Worm (Caenorhabditis elegans) whole organism, L3 larva: ENCODE measurements around the gene osm-12.

Source experiments
- ZK546.5 ChIP-seq: sonication (generic microtip); optimal IDR thresholded peaks from 2 replicates; lab custom pipeline; 2017; ENCODE audit warnings: missing biosample characterization, missing genetic modification characterization
- aly-2 ChIP-seq: fragments of 150-350 bp; optimal IDR thresholded peaks from 2 replicates; lab custom pipeline; 2014; ENCODE audit warnings: missing biosample characterization, missing genetic modification characterization
- ama-1 ChIP-seq: fragments of 150-350 bp; optimal IDR thresholded peaks from 2 replicates; lab custom pipeline; 2018
- ceh-16 ChIP-seq: sonication (generic microtip); optimal IDR thresholded peaks from 2 replicates; lab custom pipeline; 2017; ENCODE audit warnings: missing biosample characterization, missing genetic modification characterization
- ceh-28 ChIP-seq: fragments of 150-350 bp; optimal IDR thresholded peaks from 2 replicates; lab custom pipeline; 2014; ENCODE audit warnings: missing biosample characterization, missing genetic modification reagents, missing genetic modification characterization
- ceh-82 ChIP-seq: fragments of 150-350 bp; optimal IDR thresholded peaks from 2 replicates; lab custom pipeline; 2014; ENCODE audit warnings: missing biosample characterization, missing genetic modification characterization
- egl-5 ChIP-seq: fragments of 150-350 bp; optimal IDR thresholded peaks from 2 replicates; lab custom pipeline; 2017; ENCODE audit warnings: missing biosample characterization, missing genetic modification reagents, missing genetic modification characterization, inconsistent platforms
- elt-2 ChIP-seq: sonication (generic microtip); optimal IDR thresholded peaks from 2 replicates; lab custom pipeline; 2016; ENCODE audit warnings: missing genetic modification reagents, mild to moderate bottlenecking, missing genetic modification characterization, missing compliant biosample characterization
- elt-3 ChIP-seq, 3 experiments: fragments of 150-350 bp in 1 of 3; sonication (generic microtip) in 2 of 3; optimal IDR thresholded peaks; 2 replicates in 2 of 3; 4 replicates in 1 of 3; lab custom pipeline; 2014 to 2017; ENCODE audit warnings: missing biosample characterization in 3 of 3, missing genetic modification characterization in 3 of 3
- fkh-2 ChIP-seq: fragments of 150-350 bp; optimal IDR thresholded peaks from 2 replicates; lab custom pipeline; 2014; ENCODE audit warnings: missing biosample characterization, missing genetic modification reagents, missing genetic modification characterization
- fos-1 ChIP-seq: fragments of 150-350 bp; optimal IDR thresholded peaks from 2 replicates; lab custom pipeline; 2014; ENCODE audit warnings: missing biosample characterization, missing genetic modification characterization
- hmg-11 ChIP-seq: sonication (generic microtip); optimal IDR thresholded peaks from 2 replicates; lab custom pipeline; 2016; ENCODE audit warnings: missing genetic modification characterization, missing compliant biosample characterization
- jun-1 ChIP-seq: fragments of 150-350 bp; optimal IDR thresholded peaks from 2 replicates; lab custom pipeline; 2014; ENCODE audit warnings: missing biosample characterization, missing genetic modification reagents, missing genetic modification characterization
- lin-15B ChIP-seq: fragments of 150-350 bp; optimal IDR thresholded peaks from 2 replicates; lab custom pipeline; 2014; ENCODE audit warnings: missing biosample characterization, missing genetic modification characterization
- lsy-12 ChIP-seq: sonication (generic microtip); optimal IDR thresholded peaks from 2 replicates; lab custom pipeline; 2016; ENCODE audit warnings: mild to moderate bottlenecking, missing genetic modification characterization, missing compliant biosample characterization
- mdl-1 ChIP-seq: fragments of 150-350 bp; optimal IDR thresholded peaks from 2 replicates; lab custom pipeline; 2014; ENCODE audit warnings: missing biosample characterization, missing genetic modification characterization
- nfya-1 ChIP-seq: sonication (generic microtip); optimal IDR thresholded peaks from 2 replicates; lab custom pipeline; 2017; ENCODE audit warnings: missing genetic modification characterization, mild to moderate bottlenecking, missing compliant biosample characterization, antibody characterized with exemption, moderate library complexity; ENCODE audit not compliant: insufficient read depth
- nhr-12 ChIP-seq: fragments of 150-350 bp; optimal IDR thresholded peaks from 2 replicates; lab custom pipeline; 2014; ENCODE audit warnings: missing biosample characterization, missing genetic modification characterization
- nhr-23 ChIP-seq: fragments of 150-350 bp; optimal IDR thresholded peaks from 2 replicates; lab custom pipeline; 2014; ENCODE audit warnings: missing biosample characterization, missing genetic modification reagents, missing genetic modification characterization
- nhr-237 ChIP-seq: fragments of 150-350 bp; optimal IDR thresholded peaks from 2 replicates; lab custom pipeline; 2014; ENCODE audit warnings: missing biosample characterization, missing genetic modification characterization
- nhr-28 ChIP-seq: fragments of 150-350 bp; optimal IDR thresholded peaks from 2 replicates; lab custom pipeline; 2014; ENCODE audit warnings: missing biosample characterization, missing genetic modification characterization
- nhr-43 ChIP-seq: sonication (generic microtip); optimal IDR thresholded peaks from 2 replicates; lab custom pipeline; 2016; ENCODE audit warnings: mild to moderate bottlenecking, missing genetic modification characterization, missing compliant biosample characterization; ENCODE audit not compliant: poor library complexity, severe bottlenecking
- nhr-67 ChIP-seq: fragments of 150-350 bp; optimal IDR thresholded peaks from 2 replicates; lab custom pipeline; 2014; ENCODE audit warnings: missing biosample characterization, missing genetic modification characterization
- nhr-76 ChIP-seq: fragments of 150-350 bp; sonication (generic microtip); optimal IDR thresholded peaks from 5 replicates; lab custom pipeline; 2014; ENCODE audit warnings: missing biosample characterization, missing genetic modification characterization
- pha-4 ChIP-seq: fragments of 150-350 bp; optimal IDR thresholded peaks from 2 replicates; lab custom pipeline; 2014; ENCODE audit warnings: missing biosample characterization, missing genetic modification reagents, missing genetic modification characterization
- sea-2 ChIP-seq: fragments of 150-350 bp; sonication (generic microtip); optimal IDR thresholded peaks from 4 replicates; lab custom pipeline; 2014; ENCODE audit warnings: missing biosample characterization, missing genetic modification reagents, missing genetic modification characterization
- snpc-4 ChIP-seq: fragments of 150-350 bp; optimal IDR thresholded peaks from 2 replicates; lab custom pipeline; 2014; ENCODE audit warnings: missing biosample characterization, missing genetic modification characterization
- tbx-2 ChIP-seq: sonication (generic microtip); optimal IDR thresholded peaks from 2 replicates; lab custom pipeline; 2016; ENCODE audit warnings: mild to moderate bottlenecking, missing genetic modification characterization, missing compliant biosample characterization
- unc-39 ChIP-seq: sonication (generic microtip); optimal IDR thresholded peaks from 4 replicates; lab custom pipeline; 2017; ENCODE audit warnings: missing biosample characterization, missing genetic modification characterization
- unc-62 ChIP-seq: fragments of 150-350 bp; sonication (generic microtip); optimal IDR thresholded peaks from 4 replicates; lab custom pipeline; 2014; ENCODE audit warnings: missing biosample characterization, missing genetic modification reagents, missing genetic modification characterization
- ztf-11 ChIP-seq: fragments of 150-350 bp; optimal IDR thresholded peaks from 2 replicates; lab custom pipeline; 2014; ENCODE audit warnings: missing biosample characterization, missing genetic modification characterization

Gene osm-12

DNA sequence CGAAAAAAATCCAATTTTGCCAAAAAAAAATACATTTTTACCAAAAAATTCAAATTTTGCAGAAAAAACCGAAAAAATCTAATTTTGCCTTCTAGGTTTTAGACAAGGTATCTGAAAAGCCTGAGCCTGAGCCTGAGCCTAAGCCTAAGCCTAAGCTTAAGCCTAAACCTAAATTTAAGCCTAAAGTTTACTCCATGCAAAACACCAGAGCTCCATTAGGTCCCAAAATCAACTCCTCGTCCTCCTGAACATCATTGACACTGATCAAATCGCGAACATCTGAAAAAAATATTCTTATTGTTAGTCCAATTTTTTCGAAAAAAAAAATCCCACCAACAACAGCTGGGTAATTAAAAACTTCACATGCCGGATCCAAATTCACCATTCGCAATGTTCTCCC is 15.7 kb upstream of the osm-12 start:
- no peak for TF ChIP-seq egl-5
- no peak for TF ChIP-seq nhr-76
- no peak for TF ChIP-seq unc-62 (GFP tag; lab: Kevin White, UChicago)
- no peak for TF ChIP-seq jun-1 (tag; lab: Kevin White, UChicago)
- no peak for TF ChIP-seq fkh-2 (tag; lab: Kevin White, UChicago)
- no peak for TF ChIP-seq elt-2 (tag; lab: Kevin White, UChicago)
- no peak for TF ChIP-seq ceh-82 (tag; lab: Kevin White, UChicago)

DNA sequence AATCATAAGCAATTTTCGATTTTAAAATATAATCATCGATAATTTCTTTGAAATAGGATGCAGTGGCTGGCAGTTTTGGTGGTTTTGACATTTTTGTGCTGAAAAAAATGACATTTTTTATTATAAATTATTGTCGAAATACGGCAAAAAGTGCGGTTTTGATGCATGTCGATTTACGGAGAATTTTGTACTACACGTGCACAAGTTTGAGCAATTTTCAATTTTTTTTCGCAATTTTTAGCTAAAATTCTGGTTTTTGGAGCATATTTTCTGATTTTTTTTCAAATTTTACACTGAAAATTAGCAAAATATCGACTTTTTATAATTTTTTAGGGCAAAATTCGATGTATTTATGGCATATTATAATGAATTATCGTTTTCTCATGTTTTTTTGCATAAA is 13.3 kb upstream of the osm-12 start, which contains the start of gene Y75B8A.13:
Y75B8A.13 (minus strand) TSS at position 101 of the 400 bp plus-strand sequence.
- TF ChIP-seq ama-1 (lab: Kevin White, UChicago) (no peak), ceh-16 (tag; lab: Kevin White, UChicago) (no peak), ztf-11 (tag; lab: Kevin White, UChicago) (no peak), jun-1 (tag; lab: Kevin White, UChicago) (no peak), lin-15B (tag; lab: Kevin White, UChicago) (no peak), unc-39 (tag; lab: Kevin White, UChicago) (no peak), snpc-4 (tag; lab: Kevin White, UChicago) (no peak)

ce11 chrIII:12207574-12207973 is 5.2 kb upstream of the osm-12 start:
- TF ChIP-seq nhr-67 (tag; lab: Kevin White, UChicago) (no peak), ceh-16 (tag; lab: Kevin White, UChicago) (no peak), lin-15B (tag; lab: Kevin White, UChicago) (no peak)

DNA sequence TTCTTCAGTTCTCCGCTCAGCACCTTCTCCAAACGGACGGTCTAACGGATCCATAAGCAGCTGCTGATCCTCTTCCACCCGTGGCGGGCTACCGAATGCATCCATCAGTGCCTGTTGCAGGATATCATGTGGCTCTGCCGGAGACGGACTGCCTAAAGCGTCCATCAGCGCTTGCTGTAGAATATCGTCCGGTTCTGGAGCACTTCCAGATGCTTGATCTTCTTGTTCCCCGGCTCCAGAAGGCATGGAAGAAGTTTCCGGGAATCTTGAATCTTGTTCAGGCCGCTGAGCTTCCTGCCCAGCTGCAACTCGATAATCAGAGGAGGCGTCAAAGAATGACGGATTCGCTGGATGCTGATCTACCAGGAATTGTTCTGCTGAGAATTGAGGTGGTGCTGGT is 2.9 kb upstream of the osm-12 start:
- TF ChIP-seq nhr-43 = no peak
- no peak for TF ChIP-seq nfya-1 (tag; lab: Kevin White, UChicago)
- no peak for TF ChIP-seq lsy-12 (tag; lab: Kevin White, UChicago)
- TF ChIP-seq hmg-11 (tag; lab: Kevin White, UChicago) = no peak
- no peak for TF ChIP-seq mdl-1 (tag; lab: Kevin White, UChicago)
- no peak for TF ChIP-seq ceh-16 (tag; lab: Kevin White, UChicago)
- TF ChIP-seq egl-5 = no peak
- no peak for TF ChIP-seq ZK546.5
- TF ChIP-seq elt-3 (tag; optimal IDR thresholded peaks at IDR 0.05; lab: Kevin White, UChicago) = no peak
- no peak for TF ChIP-seq ceh-82 (tag; lab: Kevin White, UChicago)
- TF ChIP-seq ceh-28 (tag; lab: Kevin White, UChicago) = no peak
- TF ChIP-seq nhr-237 = no peak
- TF ChIP-seq nhr-28 (tag; lab: Kevin White, UChicago) = no peak
- no peak for TF ChIP-seq ama-1 (lab: Kevin White, UChicago)
- no peak for TF ChIP-seq nhr-12 (tag; lab: Kevin White, UChicago)
- TF ChIP-seq fos-1 (tag; lab: Kevin White, UChicago) = no peak

ce11 chrIII:12198135-12198534 is 4.2 kb downstream of the osm-12 start:
- TF ChIP-seq aly-2 (no peak), nhr-43 (no peak), nhr-28 (tag; lab: Kevin White, UChicago) (no peak), nhr-23 (no peak), pha-4 (tag; lab: Kevin White, UChicago) (no peak), fkh-2 (tag; lab: Kevin White, UChicago) (no peak), nfya-1 (tag; lab: Kevin White, UChicago) (no peak), elt-3 (tag; optimal IDR thresholded peaks at IDR 0.05; lab: Kevin White, UChicago) (no peak), mdl-1 (tag; lab: Kevin White, UChicago) (no peak), elt-2 (tag; lab: Kevin White, UChicago) (no peak), unc-62 (GFP tag; lab: Kevin White, UChicago) (no peak), ceh-16 (tag; lab: Kevin White, UChicago) (no peak)

- TF ChIP-seq sea-2 (no peak), tbx-2 (tag; lab: Kevin White, UChicago) (no peak)
These were observed 6.3 kb downstream of the osm-12 start for ce11 chrIII:12195991-12196390.
